Worm (Caenorhabditis elegans): ENCODE data around the gene mcu-1.
A peak's percentile ranks its signal among the peaks of the same experiment; 100 is the strongest.

The mcu-1 gene

ce11 chrIV:5952966-5953365, 13.9 kb upstream of the mcu-1 start (continued):
- no peak for TF ChIP-seq nhr-19 (GFP tag; conservative IDR thresholded peaks at IDR 0.05)
- peak; percentile 18 to 66 for TF ChIP-seq lsy-2 (tag; optimal IDR thresholded peaks at IDR 0.05)
- no peak for TF ChIP-seq ceh-90 (tag; optimal IDR thresholded peaks at IDR 0.05)
- TF ChIP-seq ces-1 (GFP tag; optimal IDR thresholded peaks at IDR 0.05), result peak; percentile 71
- TF ChIP-seq snu-23 (GFP tag; optimal IDR thresholded peaks at IDR 0.05), result peak; percentile 29
- no peak for TF ChIP-seq Y116A8C.19 (tag; optimal IDR thresholded peaks at IDR 0.05; ENCODE audit: borderline replicate concordance)
- no peak for TF ChIP-seq lin-39 (tag; optimal IDR thresholded peaks at IDR 0.05)
- TF ChIP-seq dpl-1 (GFP tag; optimal IDR thresholded peaks at IDR 0.05), result peak in 1 of 3 experiments; percentile 11
- no peak for TF ChIP-seq lir-3 (tag; optimal IDR thresholded peaks at IDR 0.05; ENCODE audit: poor library complexity)
- no peak for TF ChIP-seq ama-1 (optimal IDR thresholded peaks at IDR 0.05)
- TF ChIP-seq nhr-20 (tag; optimal IDR thresholded peaks at IDR 0.05), result no peak
- TF ChIP-seq ceh-88 (GFP tag; IDR thresholded peaks at IDR 0.05), result no peak
- no peak for TF ChIP-seq hlh-17 (GFP tag; optimal IDR thresholded peaks at IDR 0.05; ENCODE audit: borderline replicate concordance)
- peak; percentile 9 to 18 for TF ChIP-seq efl-1 (optimal IDR thresholded peaks at IDR 0.05)
- no peak for TF ChIP-seq efl-1 (GFP tag; optimal IDR thresholded peaks at IDR 0.05 in 1 of 2)

ce11 chrIV:5949964-5950363, 10.9 kb upstream of the mcu-1 start:
- TF ChIP-seq snu-23 (GFP tag; optimal IDR thresholded peaks at IDR 0.05) (no peak), lsy-2 (tag; optimal IDR thresholded peaks at IDR 0.05) (no peak), unc-30 (tag; optimal IDR thresholded peaks at IDR 0.05) (no peak), snpc-4 (tag; optimal IDR thresholded peaks at IDR 0.05) (peak; percentile 15), ces-1 (GFP tag; optimal IDR thresholded peaks at IDR 0.05) (no peak), fkh-8 (tag; optimal IDR thresholded peaks at IDR 0.05) (no peak)

- no peak for TF ChIP-seq unc-86 (tag; optimal IDR thresholded peaks at IDR 0.05)
- TF ChIP-seq blmp-1 (tag; optimal IDR thresholded peaks at IDR 0.05), result peak; percentile 71
These were observed 9.7 kb upstream of the mcu-1 start for ce11 chrIV:5948712-5949111.

- peak; percentile 46 for TF ChIP-seq nhr-47 (tag; optimal IDR thresholded peaks at IDR 0.05)
- TF ChIP-seq fkh-8 (tag; optimal IDR thresholded peaks at IDR 0.05), result peak; percentile 45
- peak; percentile 25 for TF ChIP-seq tbx-2 (tag; optimal IDR thresholded peaks at IDR 0.05)
- peak; percentile 75 for TF ChIP-seq skn-1 (tag; optimal IDR thresholded peaks at IDR 0.05)
- TF ChIP-seq nhr-85 (tag), result peak; percentile 3
- no peak for TF ChIP-seq ceh-88 (GFP tag; IDR thresholded peaks at IDR 0.05)
- TF ChIP-seq blmp-1 (tag; optimal IDR thresholded peaks at IDR 0.05), result peak; percentile 57
- TF ChIP-seq egl-13 (tag; optimal IDR thresholded peaks at IDR 0.05), result no peak
- TF ChIP-seq nhr-28 (tag; optimal IDR thresholded peaks at IDR 0.05), result no peak
- peak; percentile 54 for TF ChIP-seq lin-14 (GFP tag; optimal IDR thresholded peaks at IDR 0.05)
- peak; percentile 7 for TF ChIP-seq lin-15B (tag; optimal IDR thresholded peaks at IDR 0.05)
- TF ChIP-seq unc-86 (tag; optimal IDR thresholded peaks at IDR 0.05), result no peak
- TF ChIP-seq snu-23 (GFP tag; optimal IDR thresholded peaks at IDR 0.05), result peak; percentile 77
- peak; percentile 52 for TF ChIP-seq lin-13 (GFP tag; optimal IDR thresholded peaks at IDR 0.05)
- no peak for TF ChIP-seq fkh-4 (tag; optimal IDR thresholded peaks at IDR 0.05; ENCODE audit: borderline replicate concordance)
- TF ChIP-seq elt-3 (tag; optimal IDR thresholded peaks at IDR 0.05), result peak in 1 of 6 experiments; percentile 56
- TF ChIP-seq fos-1 (tag; optimal IDR thresholded peaks at IDR 0.05), result peak; percentile 3
- TF ChIP-seq C16A3.4 (tag; optimal IDR thresholded peaks at IDR 0.05), result peak; percentile 75
- TF ChIP-seq hpl-2 (GFP tag; optimal IDR thresholded peaks at IDR 0.05), result peak; percentile 15
- TF ChIP-seq irx-1 (tag; optimal IDR thresholded peaks at IDR 0.05), result peak; percentile 21
- no peak for TF ChIP-seq ceh-63 (GFP tag; optimal IDR thresholded peaks at IDR 0.05)
- TF ChIP-seq nhr-19 (GFP tag; conservative IDR thresholded peaks at IDR 0.05), result no peak; the same call in 1 of the 2 replicates
- no peak for TF ChIP-seq sptf-1 (tag; optimal IDR thresholded peaks at IDR 0.05)
- peak; percentile 56 for TF ChIP-seq rnt-1 (tag; optimal IDR thresholded peaks at IDR 0.05)
- TF ChIP-seq mdl-1 (tag; optimal IDR thresholded peaks at IDR 0.05), result peak in 1 of 2 experiments; percentile 27
- TF ChIP-seq nhr-71 (tag; optimal IDR thresholded peaks at IDR 0.05), result peak; percentile 68
- peak; percentile 45 for TF ChIP-seq xbp-1 (tag; optimal IDR thresholded peaks at IDR 0.05)
- TF ChIP-seq lin-35 (GFP tag; optimal IDR thresholded peaks at IDR 0.05), result peak; percentile 68 to 78
- TF ChIP-seq mep-1 (tag; optimal IDR thresholded peaks at IDR 0.05), result peak; percentile 75
- TF ChIP-seq snpc-4 (tag; optimal IDR thresholded peaks at IDR 0.05), result peak; percentile 12
- TF ChIP-seq unc-130 (tag; optimal IDR thresholded peaks at IDR 0.05), result peak; percentile 59
- TF ChIP-seq elt-2 (tag; optimal IDR thresholded peaks at IDR 0.05), result no peak
- TF ChIP-seq isw-1 (GFP tag; IDR thresholded peaks at IDR 0.05), result peak; percentile 35; the same call in 1 of the 2 replicates
These were observed 8.6 kb upstream of the mcu-1 start, which contains the start of gene rps-25 for ce11 chrIV:5947555-5948151. Gene rps-25 (minus strand): TSS chrIV:5947605.
